Fruit fly (Drosophila melanogaster) ovary, adult (tissue): ENCODE results near the gene Lar.

Source experiments
- CG17801 ChIP-seq: fragments of 200-800 bp; optimal IDR thresholded peaks from 2 replicates; lab custom pipeline; 2019; ENCODE audit warnings: missing biosample characterization, mild to moderate bottlenecking, missing genetic modification characterization, moderate library complexity; ENCODE audit not compliant: partially characterized antibody

Lar gene

DNA sequence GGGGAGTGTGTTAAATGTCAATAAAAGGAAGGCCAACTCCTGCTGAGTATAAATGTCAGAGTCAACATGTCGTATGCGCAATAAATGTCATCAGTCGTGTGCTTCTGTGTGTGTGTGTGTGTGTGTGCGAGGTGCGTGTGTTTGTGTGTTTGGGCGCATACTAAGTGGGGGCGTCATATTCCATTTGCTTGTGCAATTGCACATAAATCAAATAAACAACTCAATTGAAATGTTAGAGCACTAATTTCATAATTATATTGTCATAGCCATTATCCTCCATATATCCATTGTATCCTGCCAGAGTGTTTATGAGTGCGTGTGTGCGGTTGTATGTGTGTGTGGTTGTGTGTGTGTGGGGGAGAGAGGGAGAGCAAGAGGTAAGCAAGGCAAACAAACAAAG lies 7.7 kb downstream of the Lar start:
- TF ChIP-seq CG17801 (GFP tag; lab: Kevin White, UChicago), result no peak

DNA sequence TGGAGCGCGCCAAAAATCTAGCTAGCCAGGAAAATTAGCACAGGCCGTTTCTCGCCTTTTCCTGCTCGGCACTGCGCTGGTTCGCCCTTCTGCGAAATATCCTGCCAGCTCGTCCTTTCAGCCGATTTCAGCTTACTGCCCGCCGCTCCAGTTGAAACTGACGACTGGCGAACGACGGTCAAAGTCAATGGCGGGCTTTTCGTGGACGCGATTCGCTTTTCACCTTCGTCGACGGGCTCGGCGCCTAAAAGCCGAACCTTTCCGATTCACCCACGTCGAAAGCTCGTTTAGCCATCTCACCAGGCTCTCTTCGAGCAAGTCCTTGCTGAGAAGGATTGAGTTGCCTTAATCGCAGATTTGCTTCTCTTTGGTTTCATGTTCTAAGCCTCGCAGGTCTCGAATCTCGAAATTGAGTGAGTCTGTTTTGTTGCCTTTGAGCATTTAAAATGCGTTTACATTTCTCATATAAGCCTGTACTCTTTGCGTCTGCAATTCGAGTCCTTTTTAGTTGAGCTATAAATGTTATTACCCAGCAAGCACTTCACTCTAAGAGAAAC lies 19.0 kb downstream of the Lar start:
- TF ChIP-seq CG17801 (GFP tag; lab: Kevin White, UChicago), result no peak

DNA sequence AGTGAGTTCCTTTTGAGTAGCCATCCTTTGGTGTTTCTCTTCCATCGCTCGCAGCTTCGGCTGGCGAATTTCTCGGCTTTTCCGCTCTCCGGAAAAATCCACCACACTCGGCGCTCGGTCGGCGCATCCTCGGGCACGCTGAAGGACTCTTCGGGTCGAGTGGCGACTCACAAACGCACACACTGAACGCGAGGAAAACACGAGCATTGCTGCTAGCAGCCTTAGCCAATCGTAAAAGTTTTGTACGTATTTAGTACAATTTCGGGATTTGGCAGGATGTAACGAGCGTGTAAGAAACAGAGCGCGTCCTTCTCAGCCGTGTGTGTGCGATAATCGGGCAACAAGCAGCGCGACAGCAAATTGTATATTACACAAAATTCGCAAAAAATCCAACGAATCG lies 19.9 kb downstream of the Lar start, which contains the start of gene CG46244:
Gene CG46244 (plus strand): TSS at position 252 of the 400 bp plus-strand sequence.
- TF ChIP-seq CG17801 (GFP tag; lab: Kevin White, UChicago), result no peak

DNA sequence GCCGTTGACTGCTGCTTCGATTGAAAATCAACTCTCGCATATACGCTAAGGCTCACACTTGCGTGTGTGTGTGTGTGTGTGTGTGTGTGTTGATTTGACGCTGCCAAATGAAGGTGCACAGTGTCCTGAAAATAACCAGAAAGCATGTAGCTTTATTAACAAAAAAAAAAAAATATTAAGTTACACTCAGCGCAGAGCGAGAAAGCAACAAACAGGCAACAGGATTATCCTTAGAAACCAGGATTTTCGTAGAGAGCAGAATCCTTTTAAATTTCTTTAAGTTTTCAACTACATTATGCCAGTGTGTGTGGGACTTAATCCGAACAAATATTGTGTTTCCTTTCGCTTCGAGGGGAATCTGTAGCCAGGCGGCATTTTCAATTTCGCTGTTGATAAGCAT lies 41.6 kb downstream of the Lar start:
- TF ChIP-seq CG17801 (GFP tag; lab: Kevin White, UChicago), result no peak

DNA sequence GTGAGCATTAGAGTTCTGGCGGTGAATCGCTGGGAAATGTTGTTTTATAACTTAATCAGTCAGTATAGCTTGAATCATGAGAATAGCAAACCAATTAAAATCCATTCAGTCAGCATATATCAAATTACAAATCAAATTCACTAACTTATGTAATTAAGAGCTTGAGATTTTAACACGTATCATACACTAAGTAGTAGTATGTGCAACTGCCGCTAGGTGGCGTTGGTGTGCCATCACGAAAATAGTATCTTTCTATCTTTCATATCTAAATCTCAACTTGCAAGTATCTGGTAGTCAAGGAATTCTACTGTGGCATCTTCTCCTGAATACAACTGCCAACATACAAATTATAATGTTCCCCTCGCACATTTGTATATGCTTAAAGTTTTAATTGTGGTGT lies 47.6 kb downstream of the Lar start:
- no peak for TF ChIP-seq CG17801 (GFP tag; lab: Kevin White, UChicago)

DNA sequence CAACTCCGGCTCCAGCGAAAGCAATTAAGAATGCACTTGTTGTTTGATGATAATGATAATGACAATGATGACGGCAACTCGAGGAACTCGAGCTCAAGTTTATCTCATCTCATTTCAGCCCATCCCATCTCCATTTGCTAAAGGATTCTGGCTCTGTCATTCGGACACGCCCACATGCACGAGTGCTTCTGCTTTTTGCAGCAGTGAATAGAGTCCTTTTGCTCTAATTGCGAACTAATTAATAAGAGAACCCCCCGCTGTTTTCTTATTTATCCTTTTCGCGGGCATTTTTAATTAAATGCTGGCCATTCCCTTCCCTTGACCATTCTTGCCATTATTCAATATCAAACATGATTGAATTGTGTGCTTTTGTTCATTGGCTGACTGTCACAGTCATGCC lies 91.9 kb downstream of the Lar start:
- TF ChIP-seq CG17801 (GFP tag; lab: Kevin White, UChicago), result no peak

DNA sequence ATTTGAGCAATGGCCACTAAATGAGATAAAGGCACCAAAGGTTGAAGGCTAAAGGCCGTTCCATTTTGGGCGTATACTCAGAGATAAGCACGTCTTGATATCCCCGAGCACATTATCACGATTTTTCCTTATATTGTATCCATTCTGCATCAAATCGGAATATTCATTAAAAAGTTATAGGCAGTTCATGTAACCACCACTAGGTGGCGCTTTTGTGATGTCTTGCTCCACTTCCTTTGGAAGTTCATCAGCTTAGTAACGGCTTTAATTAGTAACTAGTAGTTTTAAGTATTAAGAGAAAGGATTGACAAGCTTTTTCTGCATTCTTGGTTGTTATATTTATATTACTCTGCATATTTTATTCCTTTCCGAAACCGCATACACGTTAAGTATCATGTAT lies 96.1 kb downstream of the Lar start:
- TF ChIP-seq CG17801 (GFP tag; lab: Kevin White, UChicago), result no peak

DNA sequence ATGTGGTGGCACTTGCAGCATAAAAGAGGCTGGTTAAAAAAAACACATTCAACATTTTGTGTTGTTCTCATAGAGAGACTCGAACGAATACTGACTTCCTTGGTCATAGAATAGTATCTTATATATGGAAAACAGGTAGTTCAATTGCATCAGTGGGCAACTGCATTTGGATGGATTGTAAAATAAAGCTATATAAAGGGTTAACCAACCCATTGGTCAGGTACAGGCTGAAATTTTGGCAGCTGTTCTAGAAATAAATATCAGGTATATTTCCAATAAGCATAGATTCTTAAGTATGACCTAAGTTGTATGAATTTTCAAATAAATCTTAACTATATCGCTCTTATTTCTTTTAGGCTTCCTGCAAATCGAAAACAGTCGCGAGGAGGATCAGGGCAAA lies 114.4 kb downstream of the Lar start, which contains the start of gene scw:
Gene scw (minus strand): TSS at position 101 of the 400 bp plus-strand sequence.
- no peak for TF ChIP-seq CG17801 (GFP tag; lab: Kevin White, UChicago)

DNA sequence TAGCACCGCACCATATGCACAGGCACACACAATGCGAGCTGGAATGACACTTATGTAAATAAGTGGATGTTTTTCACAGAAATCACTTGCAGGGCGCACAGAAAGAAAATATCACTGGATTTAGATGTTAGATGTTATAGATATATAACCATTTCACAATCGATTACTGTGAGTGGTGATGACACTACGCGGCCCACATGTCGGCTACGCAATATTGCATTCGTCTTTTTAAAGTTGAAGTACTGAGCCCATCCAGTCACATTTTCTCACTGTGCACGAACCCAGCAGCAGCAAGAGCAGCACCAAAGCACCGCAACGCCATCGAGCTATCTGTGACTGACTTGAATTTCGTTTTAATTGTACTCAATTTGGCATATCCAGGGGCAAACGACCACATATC lies 136.1 kb downstream of the Lar start:
- no peak for TF ChIP-seq CG17801 (GFP tag; lab: Kevin White, UChicago)

DNA sequence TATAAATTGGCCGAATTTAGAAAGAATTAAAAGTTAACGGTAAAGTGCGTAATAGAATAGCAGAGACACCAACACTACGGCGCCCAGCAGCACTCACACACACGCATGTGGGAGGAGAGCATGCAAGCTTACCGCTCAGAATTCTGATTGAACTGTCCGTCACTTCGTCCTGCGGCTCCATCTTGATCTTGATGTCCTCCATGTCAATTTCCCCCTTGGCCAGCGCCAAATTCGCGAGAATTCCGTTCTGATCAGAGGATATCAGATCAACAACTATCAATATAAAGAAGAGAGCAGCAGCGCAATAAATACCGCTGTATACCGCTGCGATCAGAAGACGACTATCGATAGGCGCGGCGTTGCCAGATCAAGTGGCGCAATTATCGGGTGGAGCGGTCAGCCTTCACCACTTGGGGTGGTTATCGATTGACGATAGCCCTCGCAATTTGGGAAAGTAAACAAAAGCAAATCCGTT lies 149.2 kb downstream of the Lar start, which contains the start of the genes CG10462 and Nf-YB:
Gene CG10462 (minus strand): TSS at position 346 of the 475 bp plus-strand sequence.
Gene Nf-YB (plus strand): TSS at position 410 of the 475 bp plus-strand sequence.
- TF ChIP-seq CG17801 (GFP tag; lab: Kevin White, UChicago), result no peak

DNA sequence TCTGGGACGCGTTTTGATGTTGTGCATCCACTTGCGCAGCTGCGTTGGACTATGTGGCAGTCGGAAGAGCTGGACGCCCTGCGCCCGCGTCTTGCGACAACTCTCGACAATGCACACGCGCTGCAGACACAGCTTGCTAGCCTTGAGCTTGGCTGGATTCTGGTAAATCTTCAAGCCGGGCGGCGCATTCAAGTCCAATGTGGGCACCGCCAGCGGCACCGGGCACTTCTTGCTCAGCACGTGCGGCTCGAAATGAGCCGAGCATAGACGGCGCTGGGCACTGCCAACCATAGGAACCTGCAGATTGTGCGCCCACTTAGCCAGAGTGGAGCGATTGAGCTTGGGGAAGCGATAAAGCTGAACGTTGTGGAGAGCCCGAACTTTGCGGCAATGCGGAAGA lies 164.1 kb downstream of the Lar start:
- TF ChIP-seq CG17801 (GFP tag; lab: Kevin White, UChicago), result no peak

DNA sequence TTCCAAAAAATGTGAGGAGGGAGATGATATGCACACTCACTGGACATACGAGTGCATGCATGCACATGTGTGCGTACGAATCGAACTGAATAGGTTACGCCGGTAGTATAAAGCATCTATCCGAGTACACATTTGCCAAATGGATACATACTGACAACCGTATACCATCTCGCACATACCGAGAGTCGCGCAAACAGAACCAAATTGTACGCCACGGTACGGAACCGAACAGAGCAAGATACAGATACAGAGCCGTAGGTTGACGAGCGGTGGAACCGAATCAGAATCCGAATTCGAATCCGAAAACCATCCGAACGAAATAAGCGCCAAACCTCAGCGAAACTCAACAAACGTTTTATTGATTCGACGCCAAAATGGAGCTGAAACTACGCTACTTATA lies 168.6 kb downstream of the Lar start:
- no peak for TF ChIP-seq CG17801 (GFP tag; lab: Kevin White, UChicago)

DNA sequence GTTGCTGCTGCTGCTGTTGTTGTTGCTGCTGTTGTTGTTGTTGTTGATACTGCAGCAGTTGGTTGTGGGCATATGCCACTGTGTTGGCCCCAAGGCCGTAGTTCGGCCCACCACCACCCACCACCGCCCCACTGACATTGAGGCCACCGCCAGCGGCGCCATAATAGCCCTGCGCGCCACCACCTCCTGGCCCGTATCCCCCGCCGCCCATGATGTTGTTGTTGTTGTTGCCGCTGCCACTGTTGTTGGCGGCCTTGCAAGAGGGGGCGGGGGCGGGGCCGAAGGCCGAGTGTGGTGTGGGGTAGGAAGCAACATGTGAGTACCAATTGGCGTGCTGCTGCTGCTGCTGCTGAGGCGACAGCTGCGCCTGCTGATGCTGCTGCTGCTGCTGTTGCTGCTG lies 169.6 kb downstream of the Lar start:
- TF ChIP-seq CG17801 (GFP tag; lab: Kevin White, UChicago), result no peak

DNA sequence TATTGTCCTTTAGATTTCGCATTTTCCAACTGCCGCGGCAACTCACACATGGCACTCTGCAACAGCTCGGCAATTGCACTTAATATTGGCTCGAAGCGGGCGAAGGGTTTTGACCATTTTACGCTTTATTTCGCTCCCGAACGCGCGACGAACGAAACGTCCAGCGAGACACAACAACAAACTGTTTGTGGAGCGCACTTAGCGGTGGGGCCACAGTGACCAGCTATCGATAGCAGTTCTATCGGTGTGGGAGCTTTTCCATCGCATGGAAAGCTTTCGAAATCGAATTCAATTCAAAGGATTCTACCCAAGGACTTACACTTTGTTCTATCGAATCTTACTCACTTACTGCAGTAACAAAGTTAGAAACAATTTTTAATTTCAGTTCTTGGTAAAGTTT lies 170.3 kb downstream of the Lar start, which contains the start of gene CG10631:
Gene CG10631 (minus strand): TSS at position 189 of the 400 bp plus-strand sequence.
- TF ChIP-seq CG17801 (GFP tag; lab: Kevin White, UChicago), result peak; percentile 39

DNA sequence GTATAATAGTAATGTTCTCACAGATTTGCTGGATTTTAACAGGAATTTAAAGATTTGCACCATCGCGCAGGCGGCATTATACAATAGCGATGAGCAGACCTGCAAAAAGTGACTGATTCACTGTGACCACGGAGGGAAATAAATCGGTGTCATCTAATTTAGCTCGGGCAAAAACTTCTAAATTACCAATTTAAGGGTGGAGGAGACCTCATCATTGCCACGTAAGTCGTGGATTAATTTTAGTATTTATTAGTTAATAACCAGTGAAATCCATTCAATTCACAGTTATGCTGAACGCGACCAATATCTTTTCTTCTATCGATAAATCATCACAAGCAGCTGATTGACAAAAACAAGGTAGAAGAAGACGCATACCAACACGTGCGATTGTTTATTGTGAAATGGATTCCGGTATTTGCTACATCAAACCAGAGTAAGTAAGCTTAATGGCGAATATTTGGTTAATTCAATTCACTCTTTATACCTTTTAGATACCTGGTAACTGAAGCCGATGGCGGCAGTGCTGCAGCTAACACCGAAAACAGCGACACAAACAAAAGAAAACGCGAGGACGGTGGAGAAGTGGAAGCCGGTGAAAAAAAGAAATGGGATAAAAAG lies 172.2 kb downstream of the Lar start, which contains the start of the genes CG10628 and Dus3:
Gene CG10628 (minus strand): TSS at position 105 of the 618 bp plus-strand sequence.
Gene Dus3 (plus strand): TSS at position 369 of the 618 bp plus-strand sequence.
- TF ChIP-seq CG17801 (GFP tag; lab: Kevin White, UChicago), result peak; percentile 78

DNA sequence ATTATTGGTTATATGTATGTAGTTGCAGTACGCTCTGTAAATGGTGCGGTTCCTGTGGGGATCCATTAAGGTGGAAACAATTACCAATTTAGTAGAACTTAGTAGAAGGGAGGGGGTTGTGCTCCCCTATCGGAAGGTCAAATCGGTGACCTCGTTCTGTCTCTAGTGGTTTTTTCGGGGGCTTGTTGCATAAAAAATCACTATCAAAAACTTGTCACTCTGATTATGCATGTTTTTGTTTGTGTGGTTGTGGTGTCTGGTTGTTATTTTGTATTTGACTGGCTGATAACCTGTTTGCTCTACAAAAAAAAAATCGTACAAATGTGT lies 177.0 kb downstream of the Lar start:
- no peak for TF ChIP-seq CG17801 (GFP tag; lab: Kevin White, UChicago)
